Worm (Caenorhabditis elegans): Measurements from ENCODE around the gene Y57A10B.7.
"Not testable (repeated sequence)": the region's sequence is repeated elsewhere in the genome, so short reads cannot be mapped to it uniquely, and the experiment has no call there.

Gene Y57A10B.7

ce11 chrII:12393690-12394089 lies at the start of gene Y57A10B.7:
Gene Y57A10B.7 (minus strand): TSS chrII:12393790.
- TF ChIP-seq dve-1 (tag; optimal IDR thresholded peaks at IDR 0.05) (no peak), hlh-30 (tag; optimal IDR thresholded peaks at IDR 0.05; ENCODE audit: insufficient read depth) (no peak), ztf-16 (tag; optimal IDR thresholded peaks at IDR 0.05) (no peak), pat-9 (tag; optimal IDR thresholded peaks at IDR 0.05) (no peak), lim-6 (tag; optimal IDR thresholded peaks at IDR 0.05) (no peak), nhr-232 (tag; optimal IDR thresholded peaks at IDR 0.05) (no peak), ref-2 (tag; optimal IDR thresholded peaks at IDR 0.05) (no peak), sox-4 (tag; optimal IDR thresholded peaks at IDR 0.05) (no peak), hlh-8 (tag; optimal IDR thresholded peaks at IDR 0.05) (no peak), sdc-2 (tag; optimal IDR thresholded peaks at IDR 0.05) (no peak), syd-9 (tag; optimal IDR thresholded peaks at IDR 0.05) (no peak), C38D4.7 (GFP tag; optimal IDR thresholded peaks at IDR 0.05) (no peak), ama-1 (optimal IDR thresholded peaks at IDR 0.05) (no peak), elt-4 (tag; optimal IDR thresholded peaks at IDR 0.05) (no peak)

DNA sequence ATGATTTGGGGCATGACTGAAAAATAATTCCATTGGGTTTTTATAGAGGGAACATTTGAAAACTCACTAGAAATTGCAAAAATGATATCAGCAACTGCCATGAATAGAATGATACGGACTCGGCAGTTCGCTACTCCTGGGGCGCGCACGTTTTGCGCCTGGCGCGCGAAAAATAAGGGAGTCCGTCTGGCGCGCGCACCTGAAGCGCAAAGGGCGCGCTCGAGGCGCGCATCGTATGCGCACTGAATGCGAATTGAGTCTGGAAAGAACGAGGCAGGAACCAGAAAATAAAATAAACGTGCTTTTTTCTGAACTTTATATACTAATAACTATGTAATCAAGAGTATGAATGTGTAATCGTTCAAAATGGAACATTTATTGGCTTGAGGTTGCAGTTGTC lies 47.6 kb upstream of the Y57A10B.7 start, which contains the start of gene Y57A10C.10:
Gene Y57A10C.10 (minus strand): TSS at position 101 of the 400 bp plus-strand sequence.
- TF ChIP-seq ceh-6 (GFP tag; optimal IDR thresholded peaks at IDR 0.05); odd-2 (tag; optimal IDR thresholded peaks at IDR 0.05); ztf-16 (tag; optimal IDR thresholded peaks at IDR 0.05): not testable (repeated sequence)

ce11 chrII:12438441-12438840 lies 44.9 kb upstream of the Y57A10B.7 start, which contains the start of gene Y57A10C.9:
Gene Y57A10C.9 (minus strand): TSS chrII:12438541.
- TF ChIP-seq ceh-14 (tag; optimal IDR thresholded peaks at IDR 0.05) (peak; percentile 39), sox-4 (tag; optimal IDR thresholded peaks at IDR 0.05) (no peak)

DNA sequence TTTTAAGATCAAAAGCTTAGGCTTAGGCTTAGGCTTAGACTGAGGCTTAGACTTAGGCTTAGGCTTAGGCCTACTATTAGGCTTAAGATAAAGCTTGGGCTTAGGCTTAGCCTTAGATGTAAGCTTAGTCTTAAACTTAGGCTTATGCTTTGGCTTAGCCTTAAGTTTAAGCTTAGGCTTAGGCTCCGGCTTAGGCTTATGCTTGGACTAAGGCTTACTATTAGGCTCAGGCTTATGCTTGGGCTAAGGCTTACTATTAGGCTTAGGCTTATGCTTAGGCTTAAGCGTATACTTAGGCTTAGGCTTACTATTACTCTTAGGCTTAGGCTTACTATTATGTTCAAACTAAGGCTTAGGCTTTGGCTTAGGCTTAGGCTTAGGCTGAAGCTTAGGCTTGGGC lies 43.1 kb upstream of the Y57A10B.7 start:
- TF ChIP-seq dve-1 (tag; optimal IDR thresholded peaks at IDR 0.05) (peak; percentile 70), npax-4 (tag; optimal IDR thresholded peaks at IDR 0.05) (no peak), ceh-6 (GFP tag; optimal IDR thresholded peaks at IDR 0.05) (no peak)

ce11 chrII:12435202-12435872 lies 41.7 kb upstream of the Y57A10B.7 start:
- TF ChIP-seq zip-5 (tag; optimal IDR thresholded peaks at IDR 0.05) (no peak), ceh-31 (tag; optimal IDR thresholded peaks at IDR 0.05) (no peak), pha-2 (tag; optimal IDR thresholded peaks at IDR 0.05) (no peak), hlh-6 (tag; optimal IDR thresholded peaks at IDR 0.05) (no peak), nhr-11 (tag; optimal IDR thresholded peaks at IDR 0.05) (no peak), ref-2 (tag; optimal IDR thresholded peaks at IDR 0.05) (no peak), hlh-15 (tag; optimal IDR thresholded peaks at IDR 0.05) (no peak)

ce11 chrII:12432356-12432755 lies 38.8 kb upstream of the Y57A10B.7 start, which contains the start of gene dct-12:
Gene dct-12 (minus strand): TSS chrII:12432456.
- no peak for TF ChIP-seq gmeb-2 (tag; optimal IDR thresholded peaks at IDR 0.05)
- TF ChIP-seq mec-3 (tag; optimal IDR thresholded peaks at IDR 0.05; ENCODE audit: borderline replicate concordance): no peak
- no peak for TF ChIP-seq tbx-7 (tag; optimal IDR thresholded peaks at IDR 0.05)
- TF ChIP-seq ama-1 (optimal IDR thresholded peaks at IDR 0.05): no peak
- TF ChIP-seq sox-2 (GFP tag; IDR thresholded peaks at IDR 0.05): no peak

DNA sequence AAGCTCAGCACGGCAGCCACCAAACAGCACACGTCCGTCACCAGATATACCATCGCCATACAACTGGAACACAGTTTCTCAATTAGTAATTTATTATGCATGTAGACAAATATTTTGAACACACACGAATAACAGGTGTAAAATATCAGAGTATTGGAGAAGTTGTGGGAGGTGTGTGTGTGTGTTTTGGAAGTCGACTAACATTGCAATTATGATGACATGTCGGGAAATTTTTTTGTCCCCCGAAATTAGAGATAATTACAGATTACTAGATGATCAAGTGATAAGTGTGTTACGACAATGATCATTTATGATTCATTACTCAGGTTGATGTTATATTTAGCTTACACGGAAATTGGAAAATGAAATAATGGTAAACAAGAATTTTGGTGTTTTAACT lies 36.2 kb upstream of the Y57A10B.7 start, which contains the start of gene Y57A10C.8:
Gene Y57A10C.8 (minus strand): TSS at position 101 of the 400 bp plus-strand sequence.
- TF ChIP-seq elt-2 (tag; optimal IDR thresholded peaks at IDR 0.05) (no peak), mec-3 (tag; optimal IDR thresholded peaks at IDR 0.05; ENCODE audit: borderline replicate concordance) (no peak), tbx-7 (tag; optimal IDR thresholded peaks at IDR 0.05) (no peak), unc-55 (GFP tag; optimal IDR thresholded peaks at IDR 0.05) (no peak), K02D7.2 (tag; optimal IDR thresholded peaks at IDR 0.05) (no peak), ref-2 (tag; optimal IDR thresholded peaks at IDR 0.05) (no peak), ets-4 (tag; optimal IDR thresholded peaks at IDR 0.05) (no peak), unc-42 (tag; optimal IDR thresholded peaks at IDR 0.05) (no peak), gmeb-2 (tag; optimal IDR thresholded peaks at IDR 0.05) (no peak), ceh-6 (GFP tag; optimal IDR thresholded peaks at IDR 0.05) (no peak), sdc-2 (tag; optimal IDR thresholded peaks at IDR 0.05) (no peak), fax-1 (tag; optimal IDR thresholded peaks at IDR 0.05) (no peak), K09A11.1 (tag; optimal IDR thresholded peaks at IDR 0.05; ENCODE audit: insufficient read depth) (no peak), pha-2 (tag; optimal IDR thresholded peaks at IDR 0.05) (no peak), dmd-4 (tag; optimal IDR thresholded peaks at IDR 0.05; ENCODE audit: borderline replicate concordance) (no peak), unc-3 (GFP tag; conservative IDR thresholded peaks at IDR 0.05) (no peak), unc-3 (tag; optimal IDR thresholded peaks at IDR 0.05) (no peak), ceh-45 (GFP tag; IDR thresholded peaks at IDR 0.05) (no peak)

Measured in whole organism, late embryonic.